Worm (Caenorhabditis elegans) whole organism, L4 larva: ENCODE data around the gene pqm-1.

Experiments
- F44E2.7 ChIP-seq: fragments of 200-800 bp; sonication (Bioruptor generic); IDR thresholded peaks from 2 replicates; pipeline ENCODE4 v2.1.2; 2022; ENCODE audit warnings: missing genetic modification characterization, missing compliant biosample characterization
- T26A8.4 ChIP-seq: fragments of 200-800 bp; sonication (Bioruptor generic); IDR thresholded peaks from 2 replicates; pipeline ENCODE4 v1.3.6; 2022; ENCODE audit warnings: missing genetic modification characterization, missing compliant biosample characterization
- Y75B8A.6 ChIP-seq: fragments of 200-800 bp; sonication (Bioruptor generic); IDR thresholded peaks from 2 replicates; pipeline ENCODE4 v1.3.6; 2022; ENCODE audit warnings: missing genetic modification reagents, missing genetic modification characterization, missing compliant biosample characterization
- ZK546.5 ChIP-seq, 2 experiments: sonication (generic microtip); optimal IDR thresholded peaks; 2 replicates each; lab custom pipeline; 2017; ENCODE audit warnings: missing biosample characterization in 2 of 2, missing genetic modification characterization in 2 of 2
- aha-1 ChIP-seq: fragments of 150-350 bp; peaks from one replicate; lab custom pipeline; 2014; ENCODE audit warnings: missing biosample characterization, missing genetic modification characterization
- aly-2 ChIP-seq: sonication (generic microtip); optimal IDR thresholded peaks from 2 replicates; lab custom pipeline; 2018; ENCODE audit warnings: missing biosample characterization, missing genetic modification characterization
- arid-1 ChIP-seq: fragments of 200-800 bp; sonication (Bioruptor generic); conservative IDR thresholded peaks from 2 replicates; pipeline ENCODE4 v1.3.6; 2022; ENCODE audit warnings: missing genetic modification reagents, missing genetic modification characterization, missing compliant biosample characterization
- ceh-20 ChIP-seq: fragments of 200-800 bp; sonication (Bioruptor generic); IDR thresholded peaks from 2 replicates; pipeline ENCODE4 v1.3.6; 2022; ENCODE audit warnings: missing genetic modification reagents, missing genetic modification characterization, missing compliant biosample characterization
- ceh-28 ChIP-seq: fragments of 150-350 bp; optimal IDR thresholded peaks from 2 replicates; lab custom pipeline; 2014; ENCODE audit warnings: missing biosample characterization, missing genetic modification reagents, missing genetic modification characterization
- ces-1 ChIP-seq: fragments of 150-350 bp; sonication (generic microtip); optimal IDR thresholded peaks from 4 replicates; lab custom pipeline; 2014; ENCODE audit warnings: missing biosample characterization, missing genetic modification reagents, missing genetic modification characterization
- daf-16 ChIP-seq, 3 experiments: sonication (generic microtip); optimal IDR thresholded peaks; 2 replicates each; lab custom pipeline; 2016 to 2017; ENCODE audit warnings: missing genetic modification characterization in 3 of 3, missing genetic modification reagents in 3 of 3, mild to moderate bottlenecking in 2 of 3, missing compliant biosample characterization in 2 of 3, missing biosample characterization in 1 of 3, moderate library complexity in 1 of 3
- daf-19 ChIP-seq: fragments of 200-800 bp; sonication (Bioruptor generic); conservative IDR thresholded peaks from 2 replicates; pipeline ENCODE4 v1.3.6; 2022; ENCODE audit warnings: missing genetic modification characterization, missing compliant biosample characterization
- dve-1 ChIP-seq: sonication (generic microtip); optimal IDR thresholded peaks from 2 replicates; lab custom pipeline; 2017; ENCODE audit warnings: antibody characterized with exemption, mild to moderate bottlenecking, missing genetic modification characterization, missing compliant biosample characterization; ENCODE audit not compliant: insufficient read depth
- fkh-10 ChIP-seq: fragments of 150-350 bp; optimal IDR thresholded peaks from 2 replicates; lab custom pipeline; 2014; ENCODE audit warnings: missing biosample characterization, missing genetic modification reagents, missing genetic modification characterization
- fos-1 ChIP-seq: fragments of 150-350 bp; optimal IDR thresholded peaks from 2 replicates; lab custom pipeline; 2014; ENCODE audit warnings: missing biosample characterization, missing genetic modification characterization
- hlh-11 ChIP-seq: fragments of 200-800 bp; sonication (Bioruptor generic); optimal IDR thresholded peaks from 2 replicates; lab custom pipeline; 2018; ENCODE audit warnings: mild to moderate bottlenecking, missing genetic modification characterization, missing compliant biosample characterization
- hlh-30 ChIP-seq: sonication (generic microtip); optimal IDR thresholded peaks from 2 replicates; lab custom pipeline; 2017; ENCODE audit warnings: antibody characterized with exemption, mild to moderate bottlenecking, missing genetic modification characterization, missing compliant biosample characterization; ENCODE audit not compliant: insufficient read depth
- lin-29 ChIP-seq: fragments of 200-800 bp; sonication (Bioruptor generic); IDR thresholded peaks from 2 replicates; pipeline ENCODE4 v1.3.6; 2022; ENCODE audit warnings: missing genetic modification reagents, missing genetic modification characterization, missing compliant biosample characterization
- lin-38 ChIP-seq: fragments of 200-800 bp; sonication (Bioruptor generic); IDR thresholded peaks from 2 replicates; pipeline ENCODE4 v1.3.6; 2022; ENCODE audit warnings: missing genetic modification reagents, missing genetic modification characterization, missing compliant biosample characterization
- lin-39 ChIP-seq: fragments of 150-350 bp; optimal IDR thresholded peaks from 2 replicates; lab custom pipeline; 2014; ENCODE audit warnings: missing biosample characterization, missing genetic modification reagents, missing genetic modification characterization
- lsy-2 ChIP-seq, 2 experiments: fragments of 150-350 bp in 1 of 2; sonication (generic microtip) in 1 of 2; optimal IDR thresholded peaks; 2 replicates each; lab custom pipeline; 2014 to 2017; ENCODE audit warnings: missing biosample characterization in 2 of 2, missing genetic modification characterization in 2 of 2
- madf-5 ChIP-seq, 2 experiments: fragments of 200-800 bp; sonication (Bioruptor generic); IDR thresholded peaks; 2 replicates each; pipeline ENCODE4 v1.3.6; 2022; ENCODE audit warnings: missing compliant biosample characterization in 2 of 2, missing genetic modification characterization in 2 of 2
- madf-9 ChIP-seq: fragments of 200-800 bp; sonication (Bioruptor generic); conservative IDR thresholded peaks from 2 replicates; pipeline ENCODE4 v1.3.6; 2022; ENCODE audit warnings: missing genetic modification reagents, missing genetic modification characterization, missing compliant biosample characterization
- mdt-29 ChIP-seq: fragments of 200-800 bp; sonication (Bioruptor generic); IDR thresholded peaks from 2 replicates; pipeline ENCODE4 v1.3.6; 2022; ENCODE audit warnings: missing genetic modification reagents, missing genetic modification characterization, missing compliant biosample characterization
- mes-2 ChIP-seq: sonication (generic microtip); optimal IDR thresholded peaks from 2 replicates; lab custom pipeline; 2016; ENCODE audit warnings: missing genotype, mild to moderate bottlenecking, missing genetic modification characterization, missing compliant biosample characterization; ENCODE audit not compliant: poor library complexity, severe bottlenecking
- mxl-3 ChIP-seq: fragments of 200-800 bp; sonication (Bioruptor generic); optimal IDR thresholded peaks from 2 replicates; lab custom pipeline; 2018; ENCODE audit warnings: mild to moderate bottlenecking, missing genetic modification characterization, missing compliant biosample characterization
- nhr-25 ChIP-seq: sonication (generic microtip); optimal IDR thresholded peaks from 2 replicates; lab custom pipeline; 2017; ENCODE audit warnings: missing genetic modification characterization, mild to moderate bottlenecking, missing compliant biosample characterization, antibody characterized with exemption, moderate library complexity, borderline replicate concordance; ENCODE audit not compliant: insufficient read depth
- nhr-28 ChIP-seq: fragments of 150-350 bp; optimal IDR thresholded peaks from 2 replicates; lab custom pipeline; 2014; ENCODE audit warnings: missing biosample characterization, missing genetic modification characterization
- nhr-41 ChIP-seq: fragments of 200-800 bp; sonication (Bioruptor generic); IDR thresholded peaks from 2 replicates; pipeline ENCODE4 v1.3.6; 2022; ENCODE audit warnings: missing genetic modification reagents, missing genetic modification characterization, missing compliant biosample characterization
- pha-4 ChIP-seq, 2 experiments: fragments of 150-350 bp in 1 of 2; fragments of 200-800 bp in 1 of 2; sonication (Bioruptor generic) in 1 of 2; IDR thresholded peaks in 1 of 2; optimal IDR thresholded peaks in 1 of 2; 2 replicates each; pipeline versions ENCODE4 v1.3.6 to Lab custom; 2014 to 2022; ENCODE audit warnings: missing genetic modification characterization in 2 of 2, missing genetic modification reagents in 2 of 2, missing biosample characterization in 1 of 2, missing compliant biosample characterization in 1 of 2
- rbr-2 ChIP-seq: sonication (generic microtip); optimal IDR thresholded peaks from 2 replicates; lab custom pipeline; 2016; ENCODE audit warnings: missing genotype, missing genetic modification characterization, missing compliant biosample characterization
- set-16 ChIP-seq: fragments of 200-800 bp; sonication (Bioruptor generic); IDR thresholded peaks from 2 replicates; pipeline ENCODE4 v1.3.6; 2022; ENCODE audit warnings: missing genetic modification reagents, missing genetic modification characterization, missing compliant biosample characterization
- snpc-1.2 ChIP-seq: fragments of 200-800 bp; sonication (Bioruptor generic); IDR thresholded peaks from 2 replicates; pipeline ENCODE4 v1.3.6; 2022; ENCODE audit warnings: missing genetic modification reagents, missing genetic modification characterization, missing compliant biosample characterization
- spr-3 ChIP-seq: fragments of 200-800 bp; sonication (Bioruptor generic); optimal IDR thresholded peaks from 2 replicates; lab custom pipeline; 2018; ENCODE audit warnings: mild to moderate bottlenecking, missing genetic modification characterization, missing compliant biosample characterization
- vab-7 ChIP-seq: fragments of 200-800 bp; sonication (Bioruptor generic); IDR thresholded peaks from 2 replicates; pipeline ENCODE4 v1.3.6; 2022; ENCODE audit warnings: missing genetic modification reagents, missing genetic modification characterization, missing compliant biosample characterization
- zip-2 ChIP-seq: fragments of 150-350 bp; optimal IDR thresholded peaks from 2 replicates; lab custom pipeline; 2014; ENCODE audit warnings: missing biosample characterization, missing genetic modification characterization
- ztf-7 ChIP-seq: fragments of 150-350 bp; optimal IDR thresholded peaks from 2 replicates; lab custom pipeline; 2014; ENCODE audit warnings: missing biosample characterization, missing genetic modification characterization

Gene pqm-1

ce11 chrII:11167039-11167438 is 14.6 kb upstream of the pqm-1 start (continued):
- TF ChIP-seq Y75B8A.6 (GFP tag; lab: Robert Waterston, UW) (no peak), dve-1 (tag; lab: Kevin White, UChicago) (peak; percentile 78), rbr-2 (tag; lab: Kevin White, UChicago) (peak; percentile 58), daf-19 (no peak), madf-9 (GFP tag; lab: Robert Waterston, UW) (peak; percentile 26; the same call in 1 of the 2 replicates), ztf-7 (tag; lab: Kevin White, UChicago) (no peak), fos-1 (no peak), arid-1 (GFP tag; lab: Robert Waterston, UW) (peak; percentile 68)

- TF ChIP-seq ZK546.5 (tag; optimal IDR thresholded peaks at IDR 0.05; lab: Kevin White, UChicago): no peak
- peak; percentile 13 for TF ChIP-seq hlh-30 (tag; lab: Kevin White, UChicago)
- peak; percentile 3 for TF ChIP-seq mes-2 (tag; lab: Kevin White, UChicago)
- peak in 1 of 2 experiments; percentile 14 for TF ChIP-seq lsy-2 (tag; optimal IDR thresholded peaks at IDR 0.05; lab: Kevin White, UChicago)
- peak; percentile 32; the same call in 1 of the 2 replicates for TF ChIP-seq pha-4 (GFP tag; IDR thresholded peaks at IDR 0.05; lab: Robert Waterston, UW)
- TF ChIP-seq pha-4 (tag; optimal IDR thresholded peaks at IDR 0.05; lab: Kevin White, UChicago): no peak
- no peak for TF ChIP-seq ceh-28
- TF ChIP-seq set-16: peak; percentile 79
- peak; percentile 16 for TF ChIP-seq dve-1 (tag; lab: Kevin White, UChicago)
- TF ChIP-seq daf-16 (GFP tag; optimal IDR thresholded peaks at IDR 0.05; lab: Kevin White, UChicago): no peak
- TF ChIP-seq daf-16 (tag; optimal IDR thresholded peaks at IDR 0.05; lab: Kevin White, UChicago): peak; percentile 29
Observed at ce11 chrII:11166414-11166813, 14.0 kb upstream of the pqm-1 start.

DNA sequence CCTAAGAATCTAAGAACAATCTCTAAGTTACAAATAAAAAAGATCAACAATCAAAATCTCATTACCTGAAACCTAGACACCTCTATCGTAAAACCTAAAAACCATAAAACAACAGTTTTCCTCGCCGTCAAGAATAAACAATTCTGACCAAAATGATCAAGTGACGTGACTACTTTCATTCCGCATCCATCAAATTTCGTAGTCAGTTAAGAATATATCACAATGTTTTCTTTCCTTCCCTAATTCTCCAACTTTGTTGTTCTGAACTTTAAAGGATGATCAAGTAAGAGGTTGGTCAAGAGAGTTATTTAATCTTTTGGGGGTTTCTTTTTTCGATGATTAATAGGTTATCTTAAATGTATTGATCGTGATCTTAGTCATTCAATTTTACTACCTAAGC is 10.9 kb upstream of the pqm-1 start:
- TF ChIP-seq spr-3 (GFP tag; lab: Kevin White, UChicago) (no peak), nhr-28 (tag; lab: Kevin White, UChicago) (peak; percentile 67), hlh-30 (tag; lab: Kevin White, UChicago) (peak; percentile 23), F44E2.7 (GFP tag; lab: Robert Waterston, UW) (no peak)

ce11 chrII:11162390-11162789 is 10.0 kb upstream of the pqm-1 start, which contains the start of gene ptr-13:
TSS of gene ptr-13 (minus strand) at chrII:11162481.
- TF ChIP-seq mxl-3 (GFP tag; lab: Kevin White, UChicago) (no peak), nhr-28 (tag; lab: Kevin White, UChicago) (peak; percentile 41), aha-1 (tag; lab: Kevin White, UChicago) (peak; percentile 6)

- TF ChIP-seq snpc-1.2 (GFP tag; lab: Robert Waterston, UW) (no peak), nhr-28 (tag; lab: Kevin White, UChicago) (peak; percentile 5), aha-1 (tag; lab: Kevin White, UChicago) (peak; percentile 65)
Observed at ce11 chrII:11161675-11162074, 9.3 kb upstream of the pqm-1 start.

ce11 chrII:11157660-11158059 is 5.3 kb upstream of the pqm-1 start:
- no peak for TF ChIP-seq ces-1 (GFP tag; lab: Kevin White, UChicago)
- TF ChIP-seq hlh-11: peak; percentile 45
- peak; percentile 83 for TF ChIP-seq lin-38 (GFP tag; lab: Robert Waterston, UW)
- TF ChIP-seq mxl-3 (GFP tag; lab: Kevin White, UChicago): no peak
- TF ChIP-seq ceh-20: peak; percentile 51; the same call in 1 of the 2 replicates
- TF ChIP-seq set-16: no peak; the same call in 1 of the 2 replicates
- TF ChIP-seq lsy-2 (tag; optimal IDR thresholded peaks at IDR 0.05; lab: Kevin White, UChicago): peak in 1 of 2 experiments; percentile 44
- peak; percentile 80 for TF ChIP-seq vab-7
- TF ChIP-seq lin-29 (GFP tag; lab: Robert Waterston, UW): 0 out of 2 replicates have a peak, but pooled peaks have one; percentile 44
- no peak for TF ChIP-seq fkh-10 (GFP tag; lab: Kevin White, UChicago)
- no peak for TF ChIP-seq lin-39 (tag; lab: Kevin White, UChicago)
- peak; percentile 72; the same call in 1 of the 2 replicates for TF ChIP-seq pha-4 (GFP tag; IDR thresholded peaks at IDR 0.05; lab: Robert Waterston, UW)
- TF ChIP-seq pha-4 (tag; optimal IDR thresholded peaks at IDR 0.05; lab: Kevin White, UChicago): no peak
- TF ChIP-seq nhr-41 (GFP tag; lab: Robert Waterston, UW): no peak
- TF ChIP-seq daf-19: peak; percentile 77
- 0 out of 4 replicates have a peak, but pooled peaks of 1 of the 2 experiments have one; percentile 52 for TF ChIP-seq madf-5 (GFP tag; IDR thresholded peaks at IDR 0.05; lab: Robert Waterston, UW)
- TF ChIP-seq mdt-29 (GFP tag; lab: Robert Waterston, UW): 0 out of 2 replicates have a peak, but pooled peaks have one; percentile 45
- TF ChIP-seq T26A8.4 (GFP tag; lab: Robert Waterston, UW): peak; percentile 74
- no peak for TF ChIP-seq nhr-25 (tag; lab: Kevin White, UChicago)
- peak; percentile 22 for TF ChIP-seq zip-2 (tag; lab: Kevin White, UChicago)
- TF ChIP-seq aly-2 (tag; lab: Kevin White, UChicago): no peak
